Worm (Caenorhabditis elegans) whole organism, L4/young adult: ENCODE data around the gene H12D21.9.

Experiments
- dao-5 ChIP-seq: sonication (generic microtip); optimal IDR thresholded peaks from 2 replicates; lab custom pipeline; 2016; ENCODE audit warnings: missing genotype, missing genetic modification characterization, moderate library complexity, missing compliant biosample characterization
- him-1 ChIP-seq: sonication (generic microtip); optimal IDR thresholded peaks from 2 replicates; lab custom pipeline; 2016; ENCODE audit warnings: missing genotype, missing genetic modification reagents, missing genetic modification characterization, missing compliant biosample characterization

ce11 chrV:14900905-14901304 lies 8.4 kb downstream of the H12D21.9 start:
- no peak for TF ChIP-seq him-1 (tag; lab: Kevin White, UChicago)
- no peak for TF ChIP-seq dao-5 (tag; lab: Kevin White, UChicago)
